Fruit fly (Drosophila melanogaster) whole organism, adult: ENCODE data around the gene CG5883.

Source experiments
- CG14711 ChIP-seq: fragments of 200-800 bp; sonication (Bioruptor generic); optimal IDR thresholded peaks from 2 replicates; lab custom pipeline; 2018; ENCODE audit warnings: missing biosample characterization, mild to moderate bottlenecking, missing genetic modification characterization, moderate library complexity
- CG7045 ChIP-seq: fragments of 200-800 bp; sonication (Bioruptor generic); optimal IDR thresholded peaks from 2 replicates; lab custom pipeline; 2017; ENCODE audit warnings: missing biosample characterization, mild to moderate bottlenecking, missing genetic modification characterization
- CG7101 ChIP-seq: fragments of 200-800 bp; sonication (Bioruptor generic); optimal IDR thresholded peaks from 2 replicates; lab custom pipeline; 2018; ENCODE audit warnings: missing biosample characterization, mild to moderate bottlenecking, missing genetic modification characterization, moderate library complexity
- Clk ChIP-seq: fragments of 200-800 bp; sonication (Bioruptor generic); optimal IDR thresholded peaks from 2 replicates; lab custom pipeline; 2017; ENCODE audit warnings: missing biosample characterization, missing genetic modification characterization
- Crg-1 ChIP-seq: fragments of 200-800 bp; sonication (Bioruptor generic); optimal IDR thresholded peaks from 2 replicates; lab custom pipeline; 2016; ENCODE audit warnings: missing biosample characterization, missing genetic modification characterization
- bab1 ChIP-seq: fragments of 200-800 bp; sonication (Bioruptor generic); optimal IDR thresholded peaks from 3 replicates; lab custom pipeline; 2019; ENCODE audit warnings: missing biosample characterization, mild to moderate bottlenecking, missing genetic modification characterization, moderate library complexity
- cic ChIP-seq: fragments of 200-800 bp; sonication (Bioruptor generic); optimal IDR thresholded peaks from 2 replicates; lab custom pipeline; 2017; ENCODE audit warnings: missing biosample characterization, mild to moderate bottlenecking, missing genetic modification characterization, moderate library complexity
- cnc ChIP-seq, 2 experiments: fragments of >200 bp; optimal IDR thresholded peaks; 2 replicates each; lab custom pipeline; 2017
- kay ChIP-seq: fragments of 200-800 bp; sonication (Bioruptor generic); peaks from one replicate; lab custom pipeline; 2016; ENCODE audit warnings: missing biosample characterization, missing genetic modification characterization, borderline replicate concordance
- ovo ChIP-seq: fragments of 200-800 bp; sonication (Bioruptor generic); optimal IDR thresholded peaks from 2 replicates; lab custom pipeline; 2016; ENCODE audit warnings: missing biosample characterization, missing genetic modification characterization
- pad ChIP-seq: fragments of 200-800 bp; sonication (Bioruptor generic); optimal IDR thresholded peaks from 3 replicates; lab custom pipeline; 2017; ENCODE audit warnings: missing biosample characterization, missing genetic modification characterization, mild to moderate bottlenecking, moderate library complexity, missing genetic modification reagents

DNA sequence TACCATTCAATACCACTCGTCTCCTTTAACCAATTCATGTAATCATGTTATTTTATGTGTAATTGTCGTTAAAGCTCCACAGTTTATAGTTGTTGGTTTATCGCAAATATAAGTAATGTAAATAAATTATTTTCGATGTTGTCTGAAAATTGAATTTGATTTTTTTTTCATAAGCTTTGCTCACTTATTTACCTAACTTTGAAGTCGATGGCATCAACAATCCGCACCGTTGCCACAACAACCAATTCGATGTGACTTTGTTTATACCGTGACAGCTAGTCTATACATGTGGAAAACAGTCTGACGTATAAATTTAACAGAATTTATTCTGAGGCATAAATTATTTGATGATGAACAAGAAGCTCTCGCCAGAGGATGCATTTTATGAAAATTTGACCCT lies 45.8 kb upstream of the CG5883 start, which contains the start of gene CG6931:
- no peak for TF ChIP-seq kay (GFP tag; lab: Kevin White, UChicago)
- no peak for TF ChIP-seq pad (GFP tag; lab: Kevin White, UChicago)
- TF ChIP-seq Clk: no peak
- TF ChIP-seq CG7101 (tag; lab: Kevin White, UChicago): no peak
- no peak for TF ChIP-seq CG14711 (tag; lab: Kevin White, UChicago)
- no peak for TF ChIP-seq ovo
- TF ChIP-seq bab1: no peak
- TF ChIP-seq CG7045: no peak
- TF ChIP-seq cnc (optimal IDR thresholded peaks at IDR 0.05; lab: Kevin White, UChicago): no peak
- TF ChIP-seq Crg-1 (GFP tag; lab: Kevin White, UChicago): no peak
- TF ChIP-seq cic (GFP tag; lab: Kevin White, UChicago): no peak
